Worm (Caenorhabditis elegans) whole organism, L3 larva: ENCODE results near the gene rml-4.

Experiments used
- R02D3.7 ChIP-seq: fragments of 150-350 bp; optimal IDR thresholded peaks from 2 replicates; lab custom pipeline; 2014; ENCODE audit warnings: missing biosample characterization, missing genetic modification characterization
- aly-2 ChIP-seq: fragments of 150-350 bp; optimal IDR thresholded peaks from 2 replicates; lab custom pipeline; 2014; ENCODE audit warnings: missing biosample characterization, missing genetic modification characterization
- ama-1 ChIP-seq: fragments of 150-350 bp; optimal IDR thresholded peaks from 2 replicates; lab custom pipeline; 2018
- ceh-16 ChIP-seq: sonication (generic microtip); optimal IDR thresholded peaks from 2 replicates; lab custom pipeline; 2017; ENCODE audit warnings: missing biosample characterization, missing genetic modification characterization
- ceh-28 ChIP-seq: fragments of 150-350 bp; optimal IDR thresholded peaks from 2 replicates; lab custom pipeline; 2014; ENCODE audit warnings: missing biosample characterization, missing genetic modification reagents, missing genetic modification characterization
- ceh-82 ChIP-seq: fragments of 150-350 bp; optimal IDR thresholded peaks from 2 replicates; lab custom pipeline; 2014; ENCODE audit warnings: missing biosample characterization, missing genetic modification characterization
- ceh-9 ChIP-seq: sonication (generic microtip); optimal IDR thresholded peaks from 2 replicates; lab custom pipeline; 2018; ENCODE audit warnings: missing biosample characterization, missing genetic modification characterization
- daf-12 ChIP-seq: fragments of 150-350 bp; optimal IDR thresholded peaks from 2 replicates; lab custom pipeline; 2014; ENCODE audit warnings: missing biosample characterization, missing genetic modification reagents, missing genetic modification characterization
- egl-27 ChIP-seq: sonication (generic microtip); optimal IDR thresholded peaks from 4 replicates; lab custom pipeline; 2017; ENCODE audit warnings: missing biosample characterization, missing genetic modification reagents, missing genetic modification characterization
- egl-5 ChIP-seq: fragments of 150-350 bp; optimal IDR thresholded peaks from 2 replicates; lab custom pipeline; 2017; ENCODE audit warnings: missing biosample characterization, missing genetic modification reagents, missing genetic modification characterization, inconsistent platforms
- elt-1 ChIP-seq: fragments of 150-350 bp; optimal IDR thresholded peaks from 2 replicates; lab custom pipeline; 2014; ENCODE audit warnings: missing biosample characterization, missing genetic modification characterization
- elt-2 ChIP-seq: sonication (generic microtip); optimal IDR thresholded peaks from 2 replicates; lab custom pipeline; 2016; ENCODE audit warnings: missing genetic modification reagents, mild to moderate bottlenecking, missing genetic modification characterization, missing compliant biosample characterization
- elt-3 ChIP-seq, 3 experiments: fragments of 150-350 bp in 1 of 3; sonication (generic microtip) in 2 of 3; optimal IDR thresholded peaks; 2 replicates in 2 of 3; 4 replicates in 1 of 3; lab custom pipeline; 2014 to 2017; ENCODE audit warnings: missing biosample characterization in 3 of 3, missing genetic modification characterization in 3 of 3
- eor-1 ChIP-seq, 2 experiments: fragments of 150-350 bp; optimal IDR thresholded peaks; 2 replicates each; lab custom pipeline; 2014 to 2018; ENCODE audit warnings: missing biosample characterization in 2 of 2, missing genetic modification characterization in 2 of 2
- fkh-10 ChIP-seq: sonication (generic microtip); optimal IDR thresholded peaks from 2 replicates; lab custom pipeline; 2017; ENCODE audit warnings: missing biosample characterization, missing genetic modification reagents, missing genetic modification characterization
- fkh-2 ChIP-seq: fragments of 150-350 bp; optimal IDR thresholded peaks from 2 replicates; lab custom pipeline; 2014; ENCODE audit warnings: missing biosample characterization, missing genetic modification reagents, missing genetic modification characterization
- fos-1 ChIP-seq: fragments of 150-350 bp; optimal IDR thresholded peaks from 2 replicates; lab custom pipeline; 2014; ENCODE audit warnings: missing biosample characterization, missing genetic modification characterization
- hmg-11 ChIP-seq: sonication (generic microtip); optimal IDR thresholded peaks from 2 replicates; lab custom pipeline; 2016; ENCODE audit warnings: missing genetic modification characterization, missing compliant biosample characterization
- jun-1 ChIP-seq: fragments of 150-350 bp; optimal IDR thresholded peaks from 2 replicates; lab custom pipeline; 2014; ENCODE audit warnings: missing biosample characterization, missing genetic modification reagents, missing genetic modification characterization
- lin-15B ChIP-seq: fragments of 150-350 bp; optimal IDR thresholded peaks from 2 replicates; lab custom pipeline; 2014; ENCODE audit warnings: missing biosample characterization, missing genetic modification characterization
- lin-39 ChIP-seq: fragments of 150-350 bp; optimal IDR thresholded peaks from 2 replicates; lab custom pipeline; 2018; ENCODE audit warnings: missing biosample characterization, missing genetic modification reagents, missing genetic modification characterization
- lsy-12 ChIP-seq: sonication (generic microtip); optimal IDR thresholded peaks from 2 replicates; lab custom pipeline; 2016; ENCODE audit warnings: mild to moderate bottlenecking, missing genetic modification characterization, missing compliant biosample characterization
- mdl-1 ChIP-seq: fragments of 150-350 bp; optimal IDR thresholded peaks from 2 replicates; lab custom pipeline; 2014; ENCODE audit warnings: missing biosample characterization, missing genetic modification characterization
- mml-1 ChIP-seq: fragments of 150-350 bp; sonication (generic microtip); optimal IDR thresholded peaks from 3 replicates; lab custom pipeline; 2014; ENCODE audit warnings: missing biosample characterization, missing genetic modification characterization
- nfya-1 ChIP-seq: sonication (generic microtip); optimal IDR thresholded peaks from 2 replicates; lab custom pipeline; 2017; ENCODE audit warnings: missing genetic modification characterization, mild to moderate bottlenecking, missing compliant biosample characterization, antibody characterized with exemption, moderate library complexity; ENCODE audit not compliant: insufficient read depth
- nhr-11 ChIP-seq: fragments of 150-350 bp; optimal IDR thresholded peaks from 2 replicates; lab custom pipeline; 2014; ENCODE audit warnings: missing biosample characterization, missing genetic modification characterization
- nhr-12 ChIP-seq: fragments of 150-350 bp; optimal IDR thresholded peaks from 2 replicates; lab custom pipeline; 2014; ENCODE audit warnings: missing biosample characterization, missing genetic modification characterization
- nhr-23 ChIP-seq: fragments of 150-350 bp; optimal IDR thresholded peaks from 2 replicates; lab custom pipeline; 2014; ENCODE audit warnings: missing biosample characterization, missing genetic modification reagents, missing genetic modification characterization
- nhr-237 ChIP-seq: fragments of 150-350 bp; optimal IDR thresholded peaks from 2 replicates; lab custom pipeline; 2014; ENCODE audit warnings: missing biosample characterization, missing genetic modification characterization
- nhr-25 ChIP-seq: sonication (generic microtip); optimal IDR thresholded peaks from 2 replicates; lab custom pipeline; 2017; ENCODE audit warnings: missing biosample characterization, missing genetic modification characterization
- nhr-28 ChIP-seq: fragments of 150-350 bp; optimal IDR thresholded peaks from 2 replicates; lab custom pipeline; 2014; ENCODE audit warnings: missing biosample characterization, missing genetic modification characterization
- nhr-43 ChIP-seq: sonication (generic microtip); optimal IDR thresholded peaks from 2 replicates; lab custom pipeline; 2016; ENCODE audit warnings: mild to moderate bottlenecking, missing genetic modification characterization, missing compliant biosample characterization; ENCODE audit not compliant: poor library complexity, severe bottlenecking
- nhr-67 ChIP-seq: fragments of 150-350 bp; optimal IDR thresholded peaks from 2 replicates; lab custom pipeline; 2014; ENCODE audit warnings: missing biosample characterization, missing genetic modification characterization
- nhr-76 ChIP-seq: fragments of 150-350 bp; sonication (generic microtip); optimal IDR thresholded peaks from 5 replicates; lab custom pipeline; 2014; ENCODE audit warnings: missing biosample characterization, missing genetic modification characterization
- nhr-77 ChIP-seq: fragments of 150-350 bp; optimal IDR thresholded peaks from 2 replicates; lab custom pipeline; 2014; ENCODE audit warnings: missing biosample characterization, missing genetic modification characterization
- pha-4 ChIP-seq: fragments of 150-350 bp; optimal IDR thresholded peaks from 2 replicates; lab custom pipeline; 2014; ENCODE audit warnings: missing biosample characterization, missing genetic modification reagents, missing genetic modification characterization
- pqm-1 ChIP-seq: fragments of 150-350 bp; optimal IDR thresholded peaks from 2 replicates; lab custom pipeline; 2017; ENCODE audit warnings: missing biosample characterization, missing genetic modification characterization, inconsistent platforms
- skn-1 ChIP-seq: fragments of 150-350 bp; optimal IDR thresholded peaks from 2 replicates; lab custom pipeline; 2014; ENCODE audit warnings: missing biosample characterization, missing genetic modification characterization
- snpc-4 ChIP-seq: fragments of 150-350 bp; optimal IDR thresholded peaks from 2 replicates; lab custom pipeline; 2014; ENCODE audit warnings: missing biosample characterization, missing genetic modification characterization
- unc-39 ChIP-seq: sonication (generic microtip); optimal IDR thresholded peaks from 4 replicates; lab custom pipeline; 2017; ENCODE audit warnings: missing biosample characterization, missing genetic modification characterization
- unc-62 ChIP-seq: fragments of 150-350 bp; sonication (generic microtip); optimal IDR thresholded peaks from 4 replicates; lab custom pipeline; 2014; ENCODE audit warnings: missing biosample characterization, missing genetic modification reagents, missing genetic modification characterization
- zag-1 ChIP-seq: fragments of 150-350 bp; optimal IDR thresholded peaks from 2 replicates; lab custom pipeline; 2014; ENCODE audit warnings: missing biosample characterization, missing genetic modification characterization
- ztf-11 ChIP-seq: fragments of 150-350 bp; optimal IDR thresholded peaks from 2 replicates; lab custom pipeline; 2014; ENCODE audit warnings: missing biosample characterization, missing genetic modification characterization
- ztf-4 ChIP-seq: fragments of 150-350 bp; optimal IDR thresholded peaks from 2 replicates; lab custom pipeline; 2014; ENCODE audit warnings: missing biosample characterization, missing genetic modification characterization

The rml-4 gene

DNA sequence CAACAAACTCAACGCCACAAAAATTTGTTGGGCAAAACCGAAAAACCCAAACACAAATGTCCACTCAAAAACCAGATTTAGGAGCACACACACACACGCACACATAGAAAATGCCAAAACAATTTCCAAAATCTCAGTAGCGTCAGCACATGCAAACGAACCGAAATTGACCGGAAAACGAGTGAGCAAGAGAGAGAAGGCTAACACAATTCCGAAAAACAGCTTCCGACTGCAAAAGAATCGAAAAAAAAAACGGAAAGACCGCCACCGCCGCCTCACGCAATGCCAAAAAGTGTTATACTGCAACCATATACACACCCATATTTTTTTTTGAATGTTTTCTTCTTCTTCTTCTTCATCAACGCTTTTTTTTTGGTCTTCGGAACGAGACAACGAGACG lies 3.1 kb upstream of the rml-4 start:
- TF ChIP-seq fkh-2 (tag; lab: Kevin White, UChicago): no peak
- no peak for TF ChIP-seq elt-2 (tag; lab: Kevin White, UChicago)
- no peak for TF ChIP-seq nhr-25 (tag; lab: Kevin White, UChicago)
- no peak for TF ChIP-seq elt-3 (tag; optimal IDR thresholded peaks at IDR 0.05; lab: Kevin White, UChicago)
- TF ChIP-seq unc-62: no peak
- peak; percentile 37 for TF ChIP-seq fkh-10 (GFP tag; lab: Kevin White, UChicago)

DNA sequence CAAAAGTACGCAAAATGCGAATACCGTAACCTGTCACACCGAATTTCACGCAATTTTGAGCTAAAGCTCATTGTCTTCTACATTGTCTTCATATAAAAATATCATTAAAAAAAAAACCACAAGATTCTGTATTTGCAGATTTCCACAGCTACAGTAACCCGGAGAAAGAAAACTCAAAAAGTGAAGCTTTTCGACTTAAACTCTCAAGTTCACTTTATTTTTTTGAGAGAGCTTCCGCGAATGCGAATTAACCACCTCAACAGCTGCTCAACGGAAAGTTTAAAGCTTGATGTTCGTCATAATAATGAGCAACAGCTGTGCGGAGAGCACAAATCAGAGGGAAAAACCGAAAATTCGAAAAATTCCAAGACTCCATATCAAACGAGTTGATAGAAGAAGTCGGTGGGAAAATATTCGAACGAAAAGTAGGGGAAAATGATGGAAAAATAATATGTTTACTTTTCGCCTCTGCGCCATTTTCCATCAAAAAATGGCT lies 1.8 kb upstream of the rml-4 start:
- TF ChIP-seq jun-1 (tag; lab: Kevin White, UChicago) (no peak), pha-4 (tag; lab: Kevin White, UChicago) (peak; percentile 36)

- TF ChIP-seq nhr-23: peak; percentile 70
- TF ChIP-seq elt-1: peak; percentile 84
- TF ChIP-seq ceh-28 (tag; lab: Kevin White, UChicago): no peak
Observed at ce11 chrII:4294189-4294588, 712 bp upstream of the rml-4 start.

DNA sequence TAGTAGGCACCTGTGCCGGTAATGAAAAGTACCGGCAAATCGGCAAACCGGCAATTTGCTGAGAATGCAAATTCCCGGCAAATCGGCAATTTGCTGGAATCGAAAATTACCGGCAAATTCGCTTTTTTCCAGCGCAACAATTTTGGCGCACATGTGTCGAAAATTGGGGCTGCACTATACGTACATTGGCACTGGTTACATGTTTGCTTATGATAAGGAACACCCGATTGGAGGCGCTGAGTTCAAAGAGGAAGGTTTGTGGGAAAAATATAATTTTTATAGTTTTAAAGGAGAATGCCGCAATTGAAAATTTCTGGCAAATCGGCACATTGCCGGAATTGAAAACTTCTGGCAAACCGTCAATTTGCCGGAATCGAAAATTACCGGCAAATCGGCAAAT lies 2.4 kb downstream of the rml-4 start:
- TF ChIP-seq nhr-77 (no peak), elt-2 (tag; lab: Kevin White, UChicago) (peak; percentile 53), nhr-43 (tag; lab: Kevin White, UChicago) (no peak)

DNA sequence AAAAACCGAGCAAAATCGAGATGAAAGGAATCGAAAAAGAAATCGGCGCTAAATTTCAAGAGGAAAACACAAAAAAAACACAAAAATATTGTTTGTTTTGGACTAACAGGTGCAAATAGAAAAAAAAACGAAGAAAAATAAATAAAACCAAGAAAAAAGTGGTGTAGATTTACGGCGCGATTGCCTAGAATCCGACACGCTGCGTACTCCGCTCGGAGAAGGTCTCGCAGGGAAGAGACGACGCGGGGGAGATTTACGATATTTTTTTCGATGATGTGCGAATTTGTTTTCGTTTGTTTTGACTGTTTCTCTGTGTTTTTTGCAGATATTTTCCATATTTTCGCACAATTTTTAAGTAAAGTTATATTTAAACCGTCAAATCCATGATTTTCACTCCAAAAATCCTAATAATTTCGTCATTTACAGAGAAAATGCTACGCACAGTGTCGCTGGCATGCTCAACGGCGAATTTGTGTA lies 4.4 kb downstream of the rml-4 start, which contains the start of gene sco-1:
Gene sco-1, plus strand, starts transcription at position 427 of the 477 bp plus-strand sequence.
- TF ChIP-seq aly-2 (tag; lab: Kevin White, UChicago) (peak; percentile 52), nhr-28 (tag; lab: Kevin White, UChicago) (peak; percentile 28), ztf-4 (tag; lab: Kevin White, UChicago) (peak; percentile 41), nhr-11 (tag; lab: Kevin White, UChicago) (peak; percentile 48), ceh-9 (tag; lab: Kevin White, UChicago) (no peak), zag-1 (no peak), pqm-1 (peak; percentile 87), elt-2 (tag; lab: Kevin White, UChicago) (peak; percentile 78), snpc-4 (tag; lab: Kevin White, UChicago) (peak; percentile 85), fkh-10 (GFP tag; lab: Kevin White, UChicago) (peak; percentile 94), nhr-76 (tag; lab: Kevin White, UChicago) (no peak), ceh-16 (tag; lab: Kevin White, UChicago) (peak; percentile 56), hmg-11 (peak; percentile 93), nhr-77 (peak; percentile 28), nhr-23 (peak; percentile 98), mdl-1 (tag; lab: Kevin White, UChicago) (peak; percentile 24), ama-1 (lab: Kevin White, UChicago) (peak; percentile 63), lsy-12 (tag; lab: Kevin White, UChicago) (peak; percentile 92), mml-1 (no peak), lin-39 (tag; lab: Kevin White, UChicago) (peak; percentile 95), pha-4 (tag; lab: Kevin White, UChicago) (peak; percentile 100), ztf-11 (tag; lab: Kevin White, UChicago) (no peak), nhr-67 (tag; lab: Kevin White, UChicago) (no peak), fkh-2 (tag; lab: Kevin White, UChicago) (peak; percentile 8), unc-62 (no peak), fos-1 (tag; lab: Kevin White, UChicago) (peak; percentile 46), skn-1 (tag; lab: Kevin White, UChicago) (peak; percentile 80), daf-12 (tag; lab: Kevin White, UChicago) (no peak), lin-15B (tag; lab: Kevin White, UChicago) (peak; percentile 99), nhr-43 (tag; lab: Kevin White, UChicago) (peak; percentile 98), ceh-82 (tag; lab: Kevin White, UChicago) (peak; percentile 83), nhr-12 (tag; lab: Kevin White, UChicago) (no peak), jun-1 (tag; lab: Kevin White, UChicago) (peak; percentile 85), R02D3.7 (tag; lab: Kevin White, UChicago) (peak; percentile 100), elt-3 (tag; optimal IDR thresholded peaks at IDR 0.05; lab: Kevin White, UChicago) (no peak), nhr-237 (tag; lab: Kevin White, UChicago) (no peak), nhr-25 (tag; lab: Kevin White, UChicago) (peak; percentile 88), unc-39 (tag; lab: Kevin White, UChicago) (no peak), egl-27 (tag; lab: Kevin White, UChicago) (peak; percentile 80), nfya-1 (tag; lab: Kevin White, UChicago) (peak; percentile 96), ceh-28 (tag; lab: Kevin White, UChicago) (peak; percentile 87), elt-1 (peak; percentile 7), eor-1 (tag; optimal IDR thresholded peaks at IDR 0.05; lab: Kevin White, UChicago) (no peak), egl-5 (tag; lab: Kevin White, UChicago) (peak; percentile 96)
